Worm (Caenorhabditis elegans) whole organism, L4 larva: Measurements from ENCODE around the gene C06G3.3.

Experiments used
- R02D3.7 ChIP-seq: fragments of 150-350 bp; sonication (generic microtip); optimal IDR thresholded peaks from 3 replicates; lab custom pipeline; 2014; ENCODE audit warnings: missing biosample characterization, missing genetic modification characterization
- egl-27 ChIP-seq: sonication (generic microtip); optimal IDR thresholded peaks from 3 replicates; lab custom pipeline; 2017; ENCODE audit warnings: missing biosample characterization, missing genetic modification reagents, missing genetic modification characterization
- lin-39 ChIP-seq: fragments of 150-350 bp; optimal IDR thresholded peaks from 2 replicates; lab custom pipeline; 2014; ENCODE audit warnings: missing biosample characterization, missing genetic modification reagents, missing genetic modification characterization
- nhr-11 ChIP-seq: fragments of 150-350 bp; optimal IDR thresholded peaks from 2 replicates; lab custom pipeline; 2014; ENCODE audit warnings: missing biosample characterization, missing genetic modification characterization
- nhr-237 ChIP-seq: sonication (generic microtip); optimal IDR thresholded peaks from 2 replicates; lab custom pipeline; 2017; ENCODE audit warnings: missing biosample characterization, missing genetic modification characterization
- nhr-28 ChIP-seq: fragments of 150-350 bp; optimal IDR thresholded peaks from 2 replicates; lab custom pipeline; 2014; ENCODE audit warnings: missing biosample characterization, missing genetic modification characterization
- nhr-76 ChIP-seq: fragments of 150-350 bp; optimal IDR thresholded peaks from 2 replicates; lab custom pipeline; 2014; ENCODE audit warnings: missing biosample characterization, missing genetic modification characterization
- pha-4 ChIP-seq, 2 experiments: fragments of 150-350 bp in 1 of 2; fragments of 200-800 bp in 1 of 2; sonication (Bioruptor generic) in 1 of 2; IDR thresholded peaks in 1 of 2; optimal IDR thresholded peaks in 1 of 2; 2 replicates each; pipeline versions ENCODE4 v1.3.6 to Lab custom; 2014 to 2022; ENCODE audit warnings: missing genetic modification characterization in 2 of 2, missing genetic modification reagents in 2 of 2, missing biosample characterization in 1 of 2, missing compliant biosample characterization in 1 of 2
- tra-1 ChIP-seq: fragments of 200-800 bp; sonication (Bioruptor generic); IDR thresholded peaks from 2 replicates; pipeline ENCODE4 v1.3.6; 2022; ENCODE audit warnings: missing genetic modification reagents, missing genetic modification characterization, missing compliant biosample characterization
- unc-62 ChIP-seq, 3 experiments: fragments of 150-350 bp in 1 of 3; sonication (generic microtip); optimal IDR thresholded peaks in 2 of 3; peaks in 1 of 3; 1 replicate in 1 of 3; 2 replicates in 2 of 3; lab custom pipeline; 2014 to 2017; ENCODE audit warnings: missing biosample characterization in 3 of 3, missing genetic modification characterization in 3 of 3, missing genetic modification reagents in 3 of 3, missing genotype in 1 of 3

DNA sequence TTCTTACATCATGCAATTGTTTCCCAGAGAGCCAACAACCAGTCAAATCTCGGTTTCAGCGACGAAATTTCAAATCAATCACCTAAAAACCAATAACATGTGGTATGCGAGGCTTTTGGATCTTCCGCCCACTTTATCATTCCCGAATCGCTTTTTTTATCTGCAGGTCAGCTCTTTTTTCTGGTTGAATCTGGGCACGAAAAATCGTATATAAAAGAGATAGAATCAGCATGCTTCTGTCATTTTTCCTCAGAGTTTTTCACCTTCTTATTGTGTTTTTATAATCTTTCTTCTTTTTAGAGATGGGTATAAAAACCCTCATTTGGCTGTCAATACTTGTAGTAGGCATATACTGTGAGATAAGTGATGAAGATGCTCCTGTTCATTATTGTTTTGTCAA is 32.6 kb upstream of the C06G3.3 start, which contains the start of gene cht-3:
- no peak for TF ChIP-seq R02D3.7 (tag; lab: Kevin White, UChicago)
- no peak for TF ChIP-seq lin-39 (tag; lab: Kevin White, UChicago)
- no peak for TF ChIP-seq unc-62 (GFP tag; optimal IDR thresholded peaks at IDR 0.05 in 1 of 2; lab: Kevin White, UChicago)
- no peak for TF ChIP-seq unc-62 (tag; optimal IDR thresholded peaks at IDR 0.05; lab: Kevin White, UChicago)
- no peak for TF ChIP-seq nhr-11 (tag; lab: Kevin White, UChicago)
- no peak for TF ChIP-seq egl-27 (tag; lab: Kevin White, UChicago)
- TF ChIP-seq tra-1 = no peak
- TF ChIP-seq nhr-28 (tag; lab: Kevin White, UChicago) = no peak
- no peak for TF ChIP-seq nhr-237
- TF ChIP-seq pha-4 (GFP tag; IDR thresholded peaks at IDR 0.05; lab: Robert Waterston, UW) = no peak
- no peak for TF ChIP-seq pha-4 (tag; optimal IDR thresholded peaks at IDR 0.05; lab: Kevin White, UChicago)
- TF ChIP-seq nhr-76 (tag; lab: Kevin White, UChicago) = no peak
